Worm (Caenorhabditis elegans) whole organism, late embryonic: ENCODE results near the gene Y53C12A.6.

Experiments
- ama-1 ChIP-seq: fragments of 150-350 bp; optimal IDR thresholded peaks from 2 replicates; lab custom pipeline; 2014
- ets-4 ChIP-seq: sonication (generic microtip); optimal IDR thresholded peaks from 2 replicates; lab custom pipeline; 2016; ENCODE audit warnings: missing genetic modification characterization, missing compliant biosample characterization
- pqm-1 ChIP-seq: sonication (generic microtip); optimal IDR thresholded peaks from 2 replicates; lab custom pipeline; 2016; ENCODE audit warnings: missing genetic modification characterization, missing compliant biosample characterization
- tbx-2 ChIP-seq: sonication (generic microtip); optimal IDR thresholded peaks from 2 replicates; lab custom pipeline; 2016; ENCODE audit warnings: missing genetic modification characterization, missing compliant biosample characterization
- unc-55 ChIP-seq: sonication (generic microtip); optimal IDR thresholded peaks from 2 replicates; lab custom pipeline; 2017; ENCODE audit warnings: missing biosample characterization, missing genetic modification reagents, missing genetic modification characterization

- TF ChIP-seq unc-55 (GFP tag; lab: Kevin White, UChicago) = no peak
- TF ChIP-seq tbx-2 = no peak
- no peak for TF ChIP-seq pqm-1 (tag; lab: Kevin White, UChicago)
- TF ChIP-seq ets-4 = no peak
- TF ChIP-seq ama-1 (lab: Kevin White, UChicago) = no peak
Observed at ce11 chrII:9667382-9667781, 50.4 kb downstream of the Y53C12A.6 start, which contains the start of gene ZK1320.11.
